Fruit fly (Drosophila melanogaster): ENCODE measurements around the gene TotE.
A peak's percentile ranks its signal among the peaks of the same experiment; 100 is the strongest.

TotE gene

dm6 chr2L:19913416-19913815 is at the start of gene TotE:
Gene TotE (minus strand): TSS chr2L:19913516.
- TF ChIP-seq Lpt (GFP tag; optimal IDR thresholded peaks at IDR 0.05) (no peak), CG8281 (tag; optimal IDR thresholded peaks at IDR 0.05) (no peak), lbe (GFP tag; optimal IDR thresholded peaks at IDR 0.05) (no peak), CG31365 (tag; optimal IDR thresholded peaks at IDR 0.05) (no peak), ap (GFP tag; IDR thresholded peaks at IDR 0.05) (no peak), corto (GFP tag; optimal IDR thresholded peaks at IDR 0.05) (no peak), gsb-n (tag; optimal IDR thresholded peaks at IDR 0.05) (no peak), CG14667 (GFP tag; IDR thresholded peaks at IDR 0.05) (no peak), CG13624 (GFP tag; optimal IDR thresholded peaks at IDR 0.05) (no peak), HLH4C (GFP tag; IDR thresholded peaks at IDR 0.05; ENCODE audit: partially characterized antibody) (no peak), CG9876 (GFP tag; optimal IDR thresholded peaks at IDR 0.05) (no peak), luna (GFP tag; optimal IDR thresholded peaks at IDR 0.05) (no peak), crp (GFP tag; optimal IDR thresholded peaks at IDR 0.05) (no peak), aop (GFP tag; IDR thresholded peaks at IDR 0.05) (no peak), Hr51 (GFP tag; optimal IDR thresholded peaks at IDR 0.05) (no peak)

- 0 out of 3 replicates have a peak, but pooled peaks have one; percentile 15 for TF ChIP-seq dysf (GFP tag; IDR thresholded peaks at IDR 0.05)
- TF ChIP-seq lab (GFP tag; optimal IDR thresholded peaks at IDR 0.05), result no peak
Measured at dm6 chr2L:19962252-19962729, 49.0 kb upstream of the TotE start, which contains the start of the genes CG13965 and CG16772. Gene CG13965 (minus strand): TSS chr2L:19962352. Gene CG16772 (plus strand): TSS chr2L:19962679.

dm6 chr2L:19961585-19961984 is 48.3 kb upstream of the TotE start, which contains the start of gene CG42866:
Gene CG42866 (minus strand): TSS chr2L:19961685.
- TF ChIP-seq CG17361 (GFP tag; IDR thresholded peaks at IDR 0.05), result no peak
- TF ChIP-seq Med (GFP tag), result peak; percentile 42
- peak; percentile 13 for TF ChIP-seq sens (GFP tag)

- TF ChIP-seq HmgD (GFP tag; optimal IDR thresholded peaks at IDR 0.05) (no peak), CG11456 (GFP tag; IDR thresholded peaks at IDR 0.05) (no peak), CG10209 (GFP tag; optimal IDR thresholded peaks at IDR 0.05) (no peak), ranshi (GFP tag; IDR thresholded peaks at IDR 0.05) (no peak), Optix (GFP tag; IDR thresholded peaks at IDR 0.05) (no peak), CG7357 (GFP tag; IDR thresholded peaks at IDR 0.05) (no peak)
Measured at dm6 chr2L:19960930-19961329, 47.6 kb upstream of the TotE start, which contains the start of gene CG34051. Gene CG34051 (minus strand): TSS chr2L:19961030.

dm6 chr2L:19958520-19959161 is 45.3 kb upstream of the TotE start, which contains the start of gene COX4:
Gene COX4 (plus strand): TSS chr2L:19958713.
- TF ChIP-seq CG12659 (GFP tag; optimal IDR thresholded peaks at IDR 0.05), result peak; percentile 44
- no peak for TF ChIP-seq corto (GFP tag; optimal IDR thresholded peaks at IDR 0.05)
- TF ChIP-seq h (optimal IDR thresholded peaks at IDR 0.05), result no peak
- TF ChIP-seq CG7271 (tag; optimal IDR thresholded peaks at IDR 0.05), result no peak
- TF ChIP-seq CG17186 (GFP tag; optimal IDR thresholded peaks at IDR 0.05), result no peak
- TF ChIP-seq unc-4 (GFP tag; IDR thresholded peaks at IDR 0.05; ENCODE audit: partially characterized antibody), result peak; percentile 77
- no peak for TF ChIP-seq dysf (GFP tag; IDR thresholded peaks at IDR 0.05)
- TF ChIP-seq da (GFP tag; optimal IDR thresholded peaks at IDR 0.05), result no peak
- no peak for TF ChIP-seq D19A (tag; optimal IDR thresholded peaks at IDR 0.05)
- peak; percentile 84 for TF ChIP-seq bigmax (GFP tag; optimal IDR thresholded peaks at IDR 0.05)
- TF ChIP-seq Doc3 (GFP tag; IDR thresholded peaks at IDR 0.05; ENCODE audit: partially characterized antibody), result peak; percentile 60; the same call in 2 of the 3 replicates
- no peak for TF ChIP-seq Xbp1 (GFP tag; optimal IDR thresholded peaks at IDR 0.05)
- peak; percentile 93 for TF ChIP-seq YL-1 (GFP tag; optimal IDR thresholded peaks at IDR 0.05)
- peak; percentile 98 for TF ChIP-seq CG14710 (tag; optimal IDR thresholded peaks at IDR 0.05)
- TF ChIP-seq cwo (GFP tag; optimal IDR thresholded peaks at IDR 0.05), result no peak
- TF ChIP-seq mam (GFP tag; optimal IDR thresholded peaks at IDR 0.05), result no peak
- no peak for TF ChIP-seq nerfin-1 (tag; optimal IDR thresholded peaks at IDR 0.05)
- no peak for TF ChIP-seq Atf-2 (GFP tag; optimal IDR thresholded peaks at IDR 0.05)
- no peak for TF ChIP-seq Hr78 (GFP tag; optimal IDR thresholded peaks at IDR 0.05)

Data from whole organism, embryonic.